Worm (Caenorhabditis elegans) whole organism, midembryonic: Measurements from ENCODE around the gene T14B4.19.

Experiments
- T22C8.4 ChIP-seq: fragments of 200-800 bp; sonication (Bioruptor generic); IDR thresholded peaks from 2 replicates; pipeline ENCODE4 v1.3.6; 2022; ENCODE audit warnings: missing genetic modification characterization, missing compliant biosample characterization
- cog-1 ChIP-seq: sonication (generic microtip); optimal IDR thresholded peaks from 2 replicates; lab custom pipeline; 2016; ENCODE audit warnings: missing genetic modification characterization, missing compliant biosample characterization
- flt-1 ChIP-seq: fragments of 200-800 bp; sonication (Bioruptor generic); IDR thresholded peaks from 2 replicates; pipeline ENCODE4 v1.3.6; 2022; ENCODE audit warnings: missing genetic modification characterization, missing compliant biosample characterization
- klf-2 ChIP-seq: fragments of 200-800 bp; sonication (Bioruptor generic); conservative IDR thresholded peaks from 2 replicates; pipeline ENCODE4 v1.3.6; 2022; ENCODE audit warnings: missing genetic modification reagents, missing genetic modification characterization, missing compliant biosample characterization
- med-1 ChIP-seq: sonication (generic microtip); optimal IDR thresholded peaks from 2 replicates; lab custom pipeline; 2017; ENCODE audit warnings: missing genetic modification characterization, mild to moderate bottlenecking, missing compliant biosample characterization, antibody characterized with exemption, missing genetic modification reagents; ENCODE audit not compliant: insufficient read depth
- ref-1 ChIP-seq: fragments of 200-800 bp; sonication (Bioruptor generic); conservative IDR thresholded peaks from 2 replicates; pipeline ENCODE4 v1.3.6; 2022; ENCODE audit warnings: missing genetic modification reagents, missing genetic modification characterization, missing compliant biosample characterization
- tab-1 ChIP-seq: fragments of 200-800 bp; sonication (Bioruptor generic); IDR thresholded peaks from 2 replicates; pipeline ENCODE4 v1.3.6; 2022; ENCODE audit warnings: missing genetic modification characterization, missing compliant biosample characterization
- ztf-23 ChIP-seq: fragments of 200-800 bp; sonication (Bioruptor generic); IDR thresholded peaks from 2 replicates; pipeline ENCODE4 v1.3.6; 2022; ENCODE audit warnings: missing genetic modification reagents, missing genetic modification characterization, missing compliant biosample characterization
- ztf-29 ChIP-seq: fragments of 200-800 bp; sonication (Bioruptor generic); IDR thresholded peaks from 2 replicates; pipeline ENCODE4 v1.3.6; 2022; ENCODE audit warnings: missing genetic modification reagents, missing genetic modification characterization, missing compliant biosample characterization

T14B4.19 gene

DNA sequence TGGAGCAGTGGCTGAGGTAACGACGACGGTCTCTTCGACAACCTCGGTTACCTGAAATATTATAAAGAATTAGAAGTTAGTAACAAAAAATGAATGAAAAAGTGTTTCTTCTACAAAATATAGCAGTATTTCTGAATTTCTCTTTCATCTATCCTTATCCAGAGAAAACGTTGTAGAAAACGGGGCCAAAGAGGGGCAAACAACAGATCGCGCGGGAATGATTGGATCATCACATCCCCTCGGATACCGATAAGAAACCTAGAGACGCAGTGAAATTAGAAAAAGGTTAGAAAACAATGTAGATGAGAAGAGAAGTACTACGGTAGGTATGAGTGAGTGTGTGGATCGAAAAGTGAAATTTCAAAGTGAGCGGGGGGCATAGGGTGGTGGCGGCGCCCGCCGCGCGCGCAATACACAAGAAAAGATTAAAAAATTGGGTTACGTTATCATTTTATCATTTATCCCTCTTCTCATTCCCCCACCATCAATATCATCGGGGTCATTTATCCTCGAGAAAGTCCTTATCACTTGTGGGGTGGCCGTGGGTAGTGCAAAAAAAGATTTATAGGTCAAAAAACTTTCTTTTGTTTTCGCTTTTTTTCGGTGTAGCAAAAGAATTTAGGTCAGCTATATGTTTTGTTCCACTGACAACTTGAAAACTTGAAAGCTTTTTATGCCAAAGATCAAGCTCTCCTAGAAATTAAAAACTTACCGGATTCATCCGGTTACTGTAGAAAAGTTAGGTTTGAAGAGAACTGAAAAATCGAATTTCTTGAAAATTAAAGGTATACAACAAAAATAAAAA lies at the start of gene T14B4.19, which contains the start of gene dpy-10:
Gene T14B4.19 (minus strand): TSS at position 755 of the 805 bp plus-strand sequence.
Gene dpy-10 (minus strand): TSS at position 51 of the 805 bp plus-strand sequence.
- TF ChIP-seq T22C8.4 (GFP tag; lab: Robert Waterston, UW), result no peak
- no peak for TF ChIP-seq med-1 (GFP tag; lab: Kevin White, UChicago)

DNA sequence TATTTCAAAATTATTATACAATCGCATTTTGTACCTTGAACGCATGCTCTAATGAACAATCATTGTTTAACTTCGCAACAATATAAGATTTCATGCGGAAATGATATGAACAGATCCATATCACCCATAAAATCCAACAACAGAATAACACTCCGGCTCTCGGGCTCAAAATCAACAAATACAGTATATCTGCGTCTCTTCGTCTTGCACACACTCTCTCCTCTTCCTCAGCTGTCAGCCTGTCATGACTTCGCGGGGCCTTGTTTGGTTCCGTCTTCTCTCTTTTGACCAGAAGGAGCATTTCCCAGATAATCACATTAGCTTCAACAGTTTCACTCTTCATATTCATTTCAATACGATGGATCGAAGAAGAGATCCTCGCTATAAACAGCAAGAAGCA lies 43.5 kb upstream of the T14B4.19 start, which contains the start of gene F41G3.3:
Gene F41G3.3 (plus strand): TSS at position 301 of the 400 bp plus-strand sequence.
- TF ChIP-seq tab-1 (no peak), ztf-23 (no peak), cog-1 (no peak), med-1 (GFP tag; lab: Kevin White, UChicago) (no peak), T22C8.4 (GFP tag; lab: Robert Waterston, UW) (no peak)

DNA sequence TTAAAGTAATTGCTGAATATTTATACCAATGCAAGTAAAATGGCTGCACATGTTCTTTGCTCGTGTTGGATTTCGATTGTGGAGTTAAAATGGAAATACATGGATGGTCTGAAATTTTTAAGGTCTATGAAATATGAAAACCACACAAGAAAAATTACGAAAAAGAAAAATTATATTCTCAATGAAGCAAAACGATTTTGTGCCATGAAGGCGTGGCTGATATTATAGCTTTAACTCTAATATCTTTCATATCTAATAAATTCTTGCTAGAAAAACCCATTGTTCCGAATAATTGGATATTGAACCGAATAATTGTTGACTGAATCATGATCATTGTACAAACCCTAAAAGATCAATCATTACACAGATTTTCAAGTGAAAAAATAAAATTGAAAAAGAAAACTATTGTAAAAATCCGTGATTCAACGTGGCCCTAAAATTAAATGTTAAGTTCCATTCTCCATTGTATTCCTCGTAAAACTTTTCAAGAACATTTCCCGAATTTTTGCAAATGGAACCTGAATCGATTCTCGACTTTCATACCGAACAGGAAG lies 42.0 kb upstream of the T14B4.19 start, which contains the start of the genes srx-95 and fis-1:
Gene srx-95 (minus strand): TSS at position 101 of the 554 bp plus-strand sequence.
Gene fis-1 (plus strand): TSS at position 504 of the 554 bp plus-strand sequence.
- no peak for TF ChIP-seq cog-1
- TF ChIP-seq flt-1 (GFP tag; lab: Robert Waterston, UW), result no peak
- no peak for TF ChIP-seq tab-1
- no peak for TF ChIP-seq ztf-23
- TF ChIP-seq T22C8.4 (GFP tag; lab: Robert Waterston, UW), result no peak
- no peak for TF ChIP-seq ztf-29 (GFP tag; lab: Robert Waterston, UW)
- no peak for TF ChIP-seq ref-1
- TF ChIP-seq med-1 (GFP tag; lab: Kevin White, UChicago), result no peak

DNA sequence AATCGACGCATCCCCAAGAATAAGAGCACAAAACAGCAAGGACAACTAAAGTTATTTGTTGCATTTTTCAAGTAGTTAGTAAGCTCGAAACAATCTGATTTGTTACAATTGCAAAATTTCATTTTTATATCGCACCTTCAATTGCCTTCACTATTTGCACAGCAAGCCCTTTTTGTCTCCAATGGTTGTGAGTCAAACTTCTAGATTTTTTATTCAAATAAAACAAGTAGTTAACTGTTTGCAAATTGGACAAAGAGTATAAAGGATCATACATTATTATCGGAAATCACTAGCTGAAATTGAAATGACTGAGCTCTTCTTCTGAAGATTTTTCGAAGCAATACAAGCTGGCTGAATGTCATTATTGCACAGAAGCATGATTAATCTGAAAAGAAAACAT lies 40.1 kb upstream of the T14B4.19 start, which contains the start of gene F41G3.21:
Gene F41G3.21 (minus strand): TSS at position 101 of the 400 bp plus-strand sequence.
- TF ChIP-seq med-1 (GFP tag; lab: Kevin White, UChicago) (no peak), ztf-29 (GFP tag; lab: Robert Waterston, UW) (no peak), cog-1 (no peak), tab-1 (no peak), flt-1 (GFP tag; lab: Robert Waterston, UW) (no peak), klf-2 (GFP tag; lab: Robert Waterston, UW) (no peak), ztf-23 (no peak), T22C8.4 (GFP tag; lab: Robert Waterston, UW) (no peak), ref-1 (no peak)

DNA sequence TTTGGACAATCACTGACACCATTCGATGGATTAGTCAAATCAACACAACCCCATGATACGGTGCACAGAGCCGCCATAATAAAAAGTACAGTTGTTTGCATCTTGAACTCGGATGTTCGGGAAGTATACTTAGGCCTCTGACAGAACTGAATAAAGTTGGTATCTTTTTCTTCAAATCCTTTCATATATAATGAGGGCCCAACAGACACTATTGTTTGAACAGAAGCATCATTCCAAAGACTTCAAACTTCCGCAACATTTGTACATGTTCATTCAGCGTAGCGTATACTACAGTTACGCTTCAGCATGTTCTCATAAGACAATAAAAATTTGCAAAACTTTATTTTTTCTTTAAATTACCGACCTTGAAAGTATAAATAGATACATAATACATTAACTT lies 39.3 kb upstream of the T14B4.19 start, which contains the start of gene F41G3.19:
Gene F41G3.19 (minus strand): TSS at position 101 of the 400 bp plus-strand sequence.
- TF ChIP-seq flt-1 (GFP tag; lab: Robert Waterston, UW), result no peak
- TF ChIP-seq ztf-29 (GFP tag; lab: Robert Waterston, UW), result no peak
- TF ChIP-seq tab-1, result no peak
- TF ChIP-seq cog-1, result no peak
- no peak for TF ChIP-seq ref-1
- TF ChIP-seq klf-2 (GFP tag; lab: Robert Waterston, UW), result no peak

DNA sequence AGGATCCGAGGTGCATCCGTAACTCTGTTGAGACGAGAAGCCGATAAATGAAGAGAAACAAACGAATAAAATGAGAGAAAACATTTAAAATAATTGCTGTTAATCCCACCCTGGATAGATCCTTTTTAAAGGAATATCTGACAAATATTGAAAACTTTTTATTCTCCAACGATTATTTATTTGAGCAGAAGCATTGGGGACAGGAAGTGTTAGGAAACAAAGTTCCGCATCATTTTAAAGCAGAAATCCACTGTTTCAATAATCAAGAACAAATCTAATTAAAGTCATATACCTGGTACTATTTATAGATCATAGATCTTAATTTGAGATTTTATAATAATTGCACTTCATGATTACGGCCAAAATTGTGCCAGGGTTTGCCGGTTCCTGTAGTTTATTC lies 38.2 kb upstream of the T14B4.19 start, which contains the start of gene F41G3.20:
Gene F41G3.20 (minus strand): TSS at position 101 of the 400 bp plus-strand sequence.
- no peak for TF ChIP-seq cog-1
- no peak for TF ChIP-seq ref-1
- no peak for TF ChIP-seq ztf-23
- no peak for TF ChIP-seq med-1 (GFP tag; lab: Kevin White, UChicago)
- no peak for TF ChIP-seq flt-1 (GFP tag; lab: Robert Waterston, UW)
- TF ChIP-seq T22C8.4 (GFP tag; lab: Robert Waterston, UW), result no peak
- TF ChIP-seq ztf-29 (GFP tag; lab: Robert Waterston, UW), result no peak
- no peak for TF ChIP-seq tab-1
- TF ChIP-seq klf-2 (GFP tag; lab: Robert Waterston, UW), result no peak

DNA sequence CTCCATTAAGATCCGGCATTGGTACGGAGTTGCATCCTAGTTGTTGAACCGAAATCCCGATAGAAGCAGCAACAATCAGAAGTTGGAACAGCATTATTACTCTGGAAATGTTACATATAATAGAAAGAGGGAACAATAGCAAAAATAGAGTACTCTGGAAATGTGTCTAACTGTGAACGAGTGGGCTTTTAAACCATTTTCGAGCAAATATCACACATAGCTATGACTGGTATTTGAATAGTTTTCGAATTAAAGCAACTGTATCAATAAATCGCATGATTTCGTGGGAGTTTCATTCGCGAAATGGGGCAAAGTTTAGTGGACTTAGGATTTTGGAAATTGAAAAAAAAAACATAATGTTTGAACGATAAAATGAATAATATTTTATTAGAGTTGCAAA lies 36.7 kb upstream of the T14B4.19 start, which contains the start of gene F41G3.10:
Gene F41G3.10 (minus strand): TSS at position 101 of the 400 bp plus-strand sequence.
- TF ChIP-seq T22C8.4 (GFP tag; lab: Robert Waterston, UW), result no peak
- TF ChIP-seq cog-1, result no peak
- TF ChIP-seq ref-1, result no peak
- no peak for TF ChIP-seq flt-1 (GFP tag; lab: Robert Waterston, UW)
- TF ChIP-seq tab-1, result no peak

DNA sequence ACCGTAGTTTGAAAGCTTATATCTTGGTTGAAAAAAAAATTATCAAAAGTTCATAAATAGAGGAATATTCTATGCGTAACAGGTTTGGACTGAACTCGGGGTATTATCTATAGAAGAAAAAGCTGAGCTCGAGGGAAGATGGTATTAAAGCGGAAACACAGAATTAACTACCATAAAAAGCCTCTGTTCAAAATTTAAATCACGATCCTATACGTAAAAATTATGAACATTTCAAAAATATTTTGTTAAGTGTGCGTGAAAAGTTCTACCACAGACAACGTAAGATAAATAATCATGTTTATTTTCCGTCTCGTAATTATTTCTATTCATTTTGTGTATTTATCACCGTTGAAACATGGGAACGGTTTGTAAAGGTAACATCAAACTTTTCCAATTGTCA lies 33.7 kb upstream of the T14B4.19 start, which contains the start of gene F41G3.5:
Gene F41G3.5 (plus strand): TSS at position 301 of the 400 bp plus-strand sequence.
- TF ChIP-seq tab-1 (no peak), cog-1 (no peak), T22C8.4 (GFP tag; lab: Robert Waterston, UW) (no peak), ztf-23 (no peak), flt-1 (GFP tag; lab: Robert Waterston, UW) (no peak), ref-1 (no peak), ztf-29 (GFP tag; lab: Robert Waterston, UW) (no peak), klf-2 (GFP tag; lab: Robert Waterston, UW) (no peak), med-1 (GFP tag; lab: Kevin White, UChicago) (no peak)

DNA sequence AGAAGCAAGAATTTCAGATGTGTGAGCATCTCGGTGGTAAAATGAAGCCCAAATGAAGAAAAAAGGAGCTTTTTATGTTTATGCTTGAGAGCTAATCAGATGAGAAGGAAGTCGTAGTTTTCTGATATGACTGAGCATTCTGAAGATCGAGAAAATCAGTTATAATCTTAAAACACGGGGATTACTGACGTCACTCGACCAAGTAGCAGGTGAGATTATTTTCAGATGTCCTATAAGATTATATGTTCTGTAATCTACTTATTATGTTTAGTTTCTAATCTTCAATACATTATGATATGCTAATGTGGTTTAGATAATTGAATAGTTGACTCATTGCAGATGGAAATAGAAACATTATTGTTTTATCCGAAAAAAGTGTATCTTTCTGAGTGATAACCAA lies 33.1 kb upstream of the T14B4.19 start, which contains the start of gene ins-14:
Gene ins-14 (minus strand): TSS at position 32 of the 400 bp plus-strand sequence.
- TF ChIP-seq med-1 (GFP tag; lab: Kevin White, UChicago) (no peak), ref-1 (no peak), T22C8.4 (GFP tag; lab: Robert Waterston, UW) (no peak), klf-2 (GFP tag; lab: Robert Waterston, UW) (no peak), flt-1 (GFP tag; lab: Robert Waterston, UW) (no peak), tab-1 (no peak), ztf-29 (GFP tag; lab: Robert Waterston, UW) (no peak), ztf-23 (no peak), cog-1 (no peak)
